Fruit fly (Drosophila melanogaster): ENCODE data around the gene CG11251.

The CG11251 gene

DNA sequence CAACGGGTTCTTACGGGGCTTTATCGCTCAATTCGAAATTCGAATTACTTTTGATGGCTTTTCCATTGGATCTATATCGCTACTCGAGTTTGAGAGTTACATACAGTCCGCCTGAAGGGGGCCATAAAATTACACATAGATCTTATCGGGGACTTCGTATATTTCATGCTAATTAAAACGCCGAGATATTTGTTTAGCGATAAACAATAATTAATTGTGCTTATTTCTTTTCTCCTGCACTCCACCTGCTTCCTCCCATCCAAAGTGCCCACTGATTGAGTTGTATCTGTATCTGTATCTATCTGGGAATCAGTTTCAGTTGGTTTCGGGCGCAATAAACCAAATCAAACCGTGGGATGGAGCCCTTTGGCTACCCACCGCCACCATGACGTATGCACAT lies 24.1 kb downstream of the CG11251 start:
- TF ChIP-seq CG34406 (GFP tag; optimal IDR thresholded peaks at IDR 0.05) (no peak), Blimp-1 (GFP tag; optimal IDR thresholded peaks at IDR 0.05) (no peak), CG1621 (tag; optimal IDR thresholded peaks at IDR 0.05) (no peak), Smox (GFP tag; optimal IDR thresholded peaks at IDR 0.05) (no peak), CG11902 (GFP tag; optimal IDR thresholded peaks at IDR 0.05) (no peak), CG7368 (GFP tag; optimal IDR thresholded peaks at IDR 0.05) (no peak), vri (GFP tag; optimal IDR thresholded peaks at IDR 0.05) (no peak), CG6163 (GFP tag; IDR thresholded peaks at IDR 0.05) (no peak), Sox102F (GFP tag; optimal IDR thresholded peaks at IDR 0.05) (no peak), CG3919 (GFP tag; optimal IDR thresholded peaks at IDR 0.05) (no peak), Lpt (GFP tag; optimal IDR thresholded peaks at IDR 0.05) (no peak), acj6 (GFP tag; optimal IDR thresholded peaks at IDR 0.05) (no peak), CG6808 (GFP tag; optimal IDR thresholded peaks at IDR 0.05) (no peak)

DNA sequence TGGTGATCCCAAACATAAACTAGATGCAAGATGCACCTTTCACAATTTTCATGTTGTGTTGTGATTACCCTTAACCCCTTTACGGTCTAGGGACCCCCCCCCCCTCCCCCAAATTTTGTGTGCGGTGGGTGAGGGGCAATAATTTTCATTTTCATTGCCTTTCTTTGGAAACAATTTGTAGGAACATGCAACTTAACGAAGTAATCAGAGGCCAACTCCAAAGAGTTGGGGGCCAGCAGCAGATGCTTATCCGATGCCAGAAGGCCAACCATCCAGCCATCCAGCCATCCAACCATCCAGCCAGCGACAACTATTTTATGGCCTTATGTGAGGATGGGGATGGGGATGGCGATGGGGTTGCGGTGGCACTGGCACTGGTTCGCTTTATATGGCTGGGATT lies 24.8 kb downstream of the CG11251 start:
- peak; percentile 28 for TF ChIP-seq svp (GFP tag)
- TF ChIP-seq OdsH (GFP tag; optimal IDR thresholded peaks at IDR 0.05), result no peak

DNA sequence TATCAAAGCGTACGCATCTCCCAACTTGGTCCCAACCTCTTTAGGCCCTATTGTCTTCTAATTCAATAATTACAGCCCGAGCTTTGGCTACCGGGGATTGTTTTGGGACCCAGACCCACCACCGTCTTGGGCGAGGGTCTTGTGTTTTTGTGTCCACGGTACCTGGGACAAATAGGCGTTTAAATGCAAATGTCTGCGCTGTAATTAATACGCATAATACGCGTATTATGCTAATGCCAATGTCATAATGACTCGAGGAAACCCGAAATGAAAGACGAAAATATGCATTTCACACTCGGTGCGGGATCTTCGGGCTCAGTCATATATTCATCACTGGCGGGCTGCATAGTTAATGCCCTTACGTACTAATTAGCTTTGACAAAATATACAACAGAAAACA lies 25.4 kb downstream of the CG11251 start:
- TF ChIP-seq CG34406 (GFP tag; optimal IDR thresholded peaks at IDR 0.05) (no peak), CG32006 (GFP tag; optimal IDR thresholded peaks at IDR 0.05) (no peak), esn (GFP tag; optimal IDR thresholded peaks at IDR 0.05) (no peak), eg (GFP tag; IDR thresholded peaks at IDR 0.05) (no peak), net (GFP tag; optimal IDR thresholded peaks at IDR 0.05) (no peak), CG6792 (GFP tag; optimal IDR thresholded peaks at IDR 0.05) (no peak)

DNA sequence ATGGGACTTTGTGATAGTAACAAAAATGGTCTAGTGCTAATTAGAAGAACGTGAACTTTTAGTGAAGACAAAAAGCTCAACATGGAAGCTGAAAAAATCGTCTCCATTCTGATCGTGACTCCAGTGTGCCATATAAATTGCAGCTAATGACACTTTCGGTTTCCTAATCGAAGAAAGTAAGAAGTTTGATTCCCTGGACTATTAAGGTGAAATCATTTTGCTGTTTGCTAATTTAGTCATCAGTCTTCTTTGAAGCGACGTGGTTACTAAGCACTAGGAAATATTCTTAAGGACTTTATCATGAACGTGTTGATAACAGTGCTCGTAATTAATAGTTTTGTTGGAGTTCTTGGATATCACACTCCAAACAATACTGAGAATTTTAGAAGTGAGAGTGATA lies 27.0 kb downstream of the CG11251 start, which contains the start of gene CG34429:
TSS of gene CG34429 (plus strand) at position 301 of the 400 bp plus-strand sequence.
- no peak for TF ChIP-seq CG6854 (GFP tag; optimal IDR thresholded peaks at IDR 0.05)
- no peak for TF ChIP-seq CG9139 (GFP tag; optimal IDR thresholded peaks at IDR 0.05)
- TF ChIP-seq net (GFP tag; optimal IDR thresholded peaks at IDR 0.05), result no peak
- no peak for TF ChIP-seq fd85E (GFP tag; optimal IDR thresholded peaks at IDR 0.05)
- TF ChIP-seq dac (GFP tag; optimal IDR thresholded peaks at IDR 0.05), result no peak
- no peak for TF ChIP-seq CG7368 (GFP tag; optimal IDR thresholded peaks at IDR 0.05)
- TF ChIP-seq Ets96B (tag; optimal IDR thresholded peaks at IDR 0.05), result no peak
- TF ChIP-seq lz (GFP tag; optimal IDR thresholded peaks at IDR 0.05), result no peak
- TF ChIP-seq CG34406 (GFP tag; optimal IDR thresholded peaks at IDR 0.05), result no peak
- no peak for TF ChIP-seq esn (GFP tag; optimal IDR thresholded peaks at IDR 0.05)
- no peak for TF ChIP-seq CG11294 (GFP tag; IDR thresholded peaks at IDR 0.05)
- no peak for TF ChIP-seq topi (GFP tag; optimal IDR thresholded peaks at IDR 0.05)
- no peak for TF ChIP-seq fkh (GFP tag; optimal IDR thresholded peaks at IDR 0.05)

DNA sequence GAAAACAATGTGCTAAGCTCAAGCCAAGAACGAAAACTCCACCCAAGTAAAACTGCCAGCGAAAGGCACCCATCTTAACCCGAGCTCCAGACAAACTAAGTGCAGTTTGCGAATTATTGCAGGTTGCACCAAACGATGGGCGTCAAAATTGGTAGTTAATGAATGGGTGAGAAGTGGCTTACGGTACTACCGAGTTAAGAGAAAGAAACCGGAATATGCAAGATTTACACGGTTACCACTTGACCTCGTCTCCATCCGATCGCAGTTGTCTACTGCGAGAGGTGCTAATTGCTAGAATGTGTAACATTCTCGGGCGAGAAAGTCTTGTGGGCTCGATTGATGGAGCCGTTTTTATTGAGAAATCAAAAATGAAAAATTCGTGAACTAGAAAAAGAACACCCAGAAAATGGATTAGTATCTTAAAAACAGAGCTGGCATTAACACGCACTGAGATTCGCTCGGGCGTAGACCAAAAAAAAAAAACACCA lies 28.4 kb downstream of the CG11251 start, which contains the start of the genes CG14115 and CG34428:
TSS of gene CG14115 (minus strand) at position 101 of the 488 bp plus-strand sequence.
TSS of gene CG34428 (plus strand) at position 438 of the 488 bp plus-strand sequence.
- TF ChIP-seq CG10669 (GFP tag; optimal IDR thresholded peaks at IDR 0.05) (no peak), fd59A (GFP tag; optimal IDR thresholded peaks at IDR 0.05) (no peak), Met (GFP tag; optimal IDR thresholded peaks at IDR 0.05) (no peak), Sox15 (GFP tag; optimal IDR thresholded peaks at IDR 0.05) (no peak), dac (GFP tag; optimal IDR thresholded peaks at IDR 0.05) (no peak), CG11762 (GFP tag; optimal IDR thresholded peaks at IDR 0.05; ENCODE audit: insufficient read depth) (no peak), acj6 (GFP tag; optimal IDR thresholded peaks at IDR 0.05) (no peak), topi (GFP tag; optimal IDR thresholded peaks at IDR 0.05) (no peak), Gug (GFP tag; IDR thresholded peaks at IDR 0.05) (no peak), fd85E (GFP tag; optimal IDR thresholded peaks at IDR 0.05) (no peak), CG6163 (GFP tag; IDR thresholded peaks at IDR 0.05) (no peak), Eip75B (GFP tag; optimal IDR thresholded peaks at IDR 0.05) (no peak), CG1621 (tag; optimal IDR thresholded peaks at IDR 0.05) (no peak), CG6792 (GFP tag; optimal IDR thresholded peaks at IDR 0.05) (no peak), CG32006 (GFP tag; optimal IDR thresholded peaks at IDR 0.05) (no peak), Ets96B (tag; optimal IDR thresholded peaks at IDR 0.05) (no peak), OdsH (GFP tag; optimal IDR thresholded peaks at IDR 0.05) (no peak), CG8319 (GFP tag; optimal IDR thresholded peaks at IDR 0.05) (no peak), Hr4 (GFP tag; optimal IDR thresholded peaks at IDR 0.05) (no peak), vri (GFP tag; optimal IDR thresholded peaks at IDR 0.05) (no peak)
